Worm (Caenorhabditis elegans): ENCODE measurements around the gene srtx-1.

srtx-1 gene

ce11 chrIV:7402077-7402476 is 18.9 kb upstream of the srtx-1 start (continued):
- TF ChIP-seq nhr-19 (GFP tag; conservative IDR thresholded peaks at IDR 0.05) (peak; percentile 64), ceh-8 (GFP tag; optimal IDR thresholded peaks at IDR 0.05) (no peak), lin-35 (GFP tag; optimal IDR thresholded peaks at IDR 0.05) (peak in 1 of 2 experiments; percentile 60)

ce11 chrIV:7403422-7403821 is 17.6 kb upstream of the srtx-1 start:
- TF ChIP-seq dpl-1 (GFP tag; optimal IDR thresholded peaks at IDR 0.05) (no peak), lin-14 (GFP tag; optimal IDR thresholded peaks at IDR 0.05) (peak; percentile 14)

- TF ChIP-seq lin-14 (GFP tag; optimal IDR thresholded peaks at IDR 0.05) = peak; percentile 48
- TF ChIP-seq efl-1 (optimal IDR thresholded peaks at IDR 0.05) = no peak
- TF ChIP-seq efl-1 (GFP tag; optimal IDR thresholded peaks at IDR 0.05 in 1 of 2) = peak in 1 of 2 experiments; percentile 92
- peak; percentile 28 for TF ChIP-seq fkh-10 (GFP tag; optimal IDR thresholded peaks at IDR 0.05)
- TF ChIP-seq rnt-1 (tag; optimal IDR thresholded peaks at IDR 0.05) = no peak
Observed at ce11 chrIV:7404934-7405632, 15.9 kb upstream of the srtx-1 start, which contains the start of the genes C48A7.16 and egl-19. Gene C48A7.16 (plus strand): TSS chrIV:7405477. Gene egl-19 (plus strand): TSS chrIV:7405582.

- no peak for TF ChIP-seq pqm-1 (tag; optimal IDR thresholded peaks at IDR 0.05)
- TF ChIP-seq nhr-77 (tag; optimal IDR thresholded peaks at IDR 0.05) = no peak
- no peak for TF ChIP-seq grh-1 (GFP tag; IDR thresholded peaks at IDR 0.05)
- TF ChIP-seq dsc-1 (tag; optimal IDR thresholded peaks at IDR 0.05) = peak; percentile 11
- no peak for TF ChIP-seq lin-39 (tag; optimal IDR thresholded peaks at IDR 0.05)
- TF ChIP-seq efl-1 (optimal IDR thresholded peaks at IDR 0.05) = no peak
- no peak for TF ChIP-seq efl-1 (GFP tag; optimal IDR thresholded peaks at IDR 0.05 in 1 of 2)
- no peak for TF ChIP-seq ceh-90 (tag; optimal IDR thresholded peaks at IDR 0.05)
- no peak for TF ChIP-seq mdl-1 (tag; optimal IDR thresholded peaks at IDR 0.05)
- peak; percentile 31 for TF ChIP-seq pag-3 (tag; optimal IDR thresholded peaks at IDR 0.05; ENCODE audit: borderline replicate concordance, insufficient read depth)
- TF ChIP-seq nhr-11 (tag; optimal IDR thresholded peaks at IDR 0.05) = no peak
- TF ChIP-seq lin-14 (GFP tag; optimal IDR thresholded peaks at IDR 0.05) = peak; percentile 64
- no peak for TF ChIP-seq nhr-71 (tag; optimal IDR thresholded peaks at IDR 0.05)
Observed at ce11 chrIV:7406690-7407089, 14.3 kb upstream of the srtx-1 start.

- TF ChIP-seq lin-13 (GFP tag; optimal IDR thresholded peaks at IDR 0.05) (no peak), lin-35 (GFP tag; optimal IDR thresholded peaks at IDR 0.05) (no peak), lin-14 (GFP tag; optimal IDR thresholded peaks at IDR 0.05) (peak; percentile 32), fkh-10 (GFP tag; optimal IDR thresholded peaks at IDR 0.05) (peak; percentile 20)
Observed at ce11 chrIV:7407301-7407700, 13.7 kb upstream of the srtx-1 start.

ce11 chrIV:7413573-7413972 is 7.4 kb upstream of the srtx-1 start:
- TF ChIP-seq dsc-1 (tag; optimal IDR thresholded peaks at IDR 0.05) = peak; percentile 36
- no peak for TF ChIP-seq sup-37 (GFP tag; optimal IDR thresholded peaks at IDR 0.05)

ce11 chrIV:7414163-7414562 is 6.8 kb upstream of the srtx-1 start:
- peak; percentile 7 for TF ChIP-seq tbx-2 (tag; optimal IDR thresholded peaks at IDR 0.05)
- peak; percentile 89 for TF ChIP-seq fkh-10 (GFP tag; optimal IDR thresholded peaks at IDR 0.05)
- no peak for TF ChIP-seq ceh-82 (tag; optimal IDR thresholded peaks at IDR 0.05)
- peak; percentile 75 for TF ChIP-seq lin-14 (GFP tag; optimal IDR thresholded peaks at IDR 0.05)

ce11 chrIV:7418818-7419217 is 2.2 kb upstream of the srtx-1 start, which contains the start of gene B0496.6:
Gene B0496.6 (plus strand): TSS chrIV:7419118.
- TF ChIP-seq nhr-12 (tag; optimal IDR thresholded peaks at IDR 0.05) (no peak), fkh-8 (tag; optimal IDR thresholded peaks at IDR 0.05) (no peak), sox-4 (tag; optimal IDR thresholded peaks at IDR 0.05) (no peak), egl-13 (tag; optimal IDR thresholded peaks at IDR 0.05) (no peak), nhr-19 (GFP tag; conservative IDR thresholded peaks at IDR 0.05) (no peak), rnt-1 (tag; optimal IDR thresholded peaks at IDR 0.05) (no peak), zip-4 (GFP tag; optimal IDR thresholded peaks at IDR 0.05) (no peak), ceh-63 (GFP tag; optimal IDR thresholded peaks at IDR 0.05) (no peak), tlp-1 (tag; optimal IDR thresholded peaks at IDR 0.05) (no peak), dpl-1 (GFP tag; optimal IDR thresholded peaks at IDR 0.05) (no peak), lin-15B (tag; optimal IDR thresholded peaks at IDR 0.05) (no peak)

Measured in whole organism, L1 larva.